Worm (Caenorhabditis elegans) whole organism, L4 larva: Measurements from ENCODE around the gene met-2.
A peak's percentile ranks its signal among the peaks of the same experiment; 100 is the strongest.

Experiments used
- F49E8.2 ChIP-seq: sonication (generic microtip); optimal IDR thresholded peaks from 2 replicates; lab custom pipeline; 2016; ENCODE audit warnings: missing compliant biosample characterization, mild to moderate bottlenecking, missing genetic modification characterization, borderline replicate concordance
- T26A8.4 ChIP-seq: fragments of 200-800 bp; sonication (Bioruptor generic); IDR thresholded peaks from 2 replicates; pipeline ENCODE4 v1.3.6; 2022; ENCODE audit warnings: missing genetic modification characterization, missing compliant biosample characterization
- Y75B8A.6 ChIP-seq: fragments of 200-800 bp; sonication (Bioruptor generic); IDR thresholded peaks from 2 replicates; pipeline ENCODE4 v1.3.6; 2022; ENCODE audit warnings: missing genetic modification reagents, missing genetic modification characterization, missing compliant biosample characterization
- ZK546.5 ChIP-seq, 2 experiments: sonication (generic microtip); optimal IDR thresholded peaks; 2 replicates each; lab custom pipeline; 2017; ENCODE audit warnings: missing biosample characterization in 2 of 2, missing genetic modification characterization in 2 of 2
- aha-1 ChIP-seq: fragments of 150-350 bp; peaks from one replicate; lab custom pipeline; 2014; ENCODE audit warnings: missing biosample characterization, missing genetic modification characterization
- arid-1 ChIP-seq: fragments of 200-800 bp; sonication (Bioruptor generic); conservative IDR thresholded peaks from 2 replicates; pipeline ENCODE4 v1.3.6; 2022; ENCODE audit warnings: missing genetic modification reagents, missing genetic modification characterization, missing compliant biosample characterization
- attf-4 ChIP-seq: sonication (generic microtip); optimal IDR thresholded peaks from 3 replicates; lab custom pipeline; 2017; ENCODE audit warnings: missing biosample characterization, missing genetic modification characterization
- ceh-20 ChIP-seq: fragments of 200-800 bp; sonication (Bioruptor generic); IDR thresholded peaks from 2 replicates; pipeline ENCODE4 v1.3.6; 2022; ENCODE audit warnings: missing genetic modification reagents, missing genetic modification characterization, missing compliant biosample characterization
- ceh-28 ChIP-seq: fragments of 150-350 bp; optimal IDR thresholded peaks from 2 replicates; lab custom pipeline; 2014; ENCODE audit warnings: missing biosample characterization, missing genetic modification reagents, missing genetic modification characterization
- ceh-32 ChIP-seq: sonication (generic microtip); optimal IDR thresholded peaks from 2 replicates; lab custom pipeline; 2016; ENCODE audit warnings: mild to moderate bottlenecking, missing genetic modification characterization, missing compliant biosample characterization; ENCODE audit not compliant: poor library complexity
- ceh-62 ChIP-seq: sonication (generic microtip); optimal IDR thresholded peaks from 2 replicates; lab custom pipeline; 2017; ENCODE audit warnings: missing biosample characterization, missing genetic modification characterization
- ces-1 ChIP-seq: fragments of 150-350 bp; sonication (generic microtip); optimal IDR thresholded peaks from 4 replicates; lab custom pipeline; 2014; ENCODE audit warnings: missing biosample characterization, missing genetic modification reagents, missing genetic modification characterization
- ctbp-1 ChIP-seq: fragments of 200-800 bp; sonication (Bioruptor generic); IDR thresholded peaks from 2 replicates; pipeline ENCODE4 v1.3.6; 2022; ENCODE audit warnings: missing genetic modification reagents, missing genetic modification characterization, missing compliant biosample characterization
- daf-19 ChIP-seq: fragments of 200-800 bp; sonication (Bioruptor generic); conservative IDR thresholded peaks from 2 replicates; pipeline ENCODE4 v1.3.6; 2022; ENCODE audit warnings: missing genetic modification characterization, missing compliant biosample characterization
- daf-8 ChIP-seq: fragments of 200-800 bp; sonication (Bioruptor generic); IDR thresholded peaks from 2 replicates; pipeline ENCODE4 v1.3.6; 2022; ENCODE audit warnings: missing genetic modification characterization, missing compliant biosample characterization
- dmd-9 ChIP-seq: fragments of 200-800 bp; sonication (Bioruptor generic); IDR thresholded peaks from 2 replicates; pipeline ENCODE4 v1.3.6; 2022; ENCODE audit warnings: missing genetic modification reagents, missing genetic modification characterization, missing compliant biosample characterization
- dpl-1 ChIP-seq: fragments of 150-350 bp; optimal IDR thresholded peaks from 2 replicates; lab custom pipeline; 2014; ENCODE audit warnings: missing biosample characterization, missing genetic modification reagents, missing genetic modification characterization
- duxl-1 ChIP-seq: sonication (generic microtip); optimal IDR thresholded peaks from 2 replicates; lab custom pipeline; 2016; ENCODE audit warnings: mild to moderate bottlenecking, missing genetic modification characterization, moderate library complexity, missing compliant biosample characterization; ENCODE audit not compliant: poor library complexity
- dve-1 ChIP-seq: sonication (generic microtip); optimal IDR thresholded peaks from 2 replicates; lab custom pipeline; 2017; ENCODE audit warnings: antibody characterized with exemption, mild to moderate bottlenecking, missing genetic modification characterization, missing compliant biosample characterization; ENCODE audit not compliant: insufficient read depth
- egl-43 ChIP-seq: fragments of 200-800 bp; sonication (Bioruptor generic); IDR thresholded peaks from 2 replicates; pipeline ENCODE4 v1.3.6; 2022; ENCODE audit warnings: missing genetic modification reagents, missing genetic modification characterization, missing compliant biosample characterization
- hif-1 ChIP-seq, 2 experiments: sonication (generic microtip); optimal IDR thresholded peaks; 2 replicates each; lab custom pipeline; 2016 to 2017; ENCODE audit warnings: missing compliant biosample characterization in 2 of 2, missing genetic modification characterization in 2 of 2, missing genetic modification reagents in 2 of 2, missing genotype in 2 of 2, mild to moderate bottlenecking in 1 of 2
- lin-15B ChIP-seq: fragments of 150-350 bp; sonication (generic microtip); optimal IDR thresholded peaks from 3 replicates; lab custom pipeline; 2014; ENCODE audit warnings: missing biosample characterization, missing genetic modification characterization
- lin-39 ChIP-seq: fragments of 150-350 bp; optimal IDR thresholded peaks from 2 replicates; lab custom pipeline; 2014; ENCODE audit warnings: missing biosample characterization, missing genetic modification reagents, missing genetic modification characterization
- lsy-2 ChIP-seq, 2 experiments: fragments of 150-350 bp in 1 of 2; sonication (generic microtip) in 1 of 2; optimal IDR thresholded peaks; 2 replicates each; lab custom pipeline; 2014 to 2017; ENCODE audit warnings: missing biosample characterization in 2 of 2, missing genetic modification characterization in 2 of 2
- mdl-1 ChIP-seq, 2 experiments: fragments of 150-350 bp in 1 of 2; sonication (generic microtip) in 1 of 2; optimal IDR thresholded peaks; 2 replicates each; lab custom pipeline; 2014 to 2017; ENCODE audit warnings: missing biosample characterization in 2 of 2, missing genetic modification characterization in 2 of 2
- mep-1 ChIP-seq: fragments of 150-350 bp; sonication (generic microtip); optimal IDR thresholded peaks from 3 replicates; lab custom pipeline; 2014; ENCODE audit warnings: missing biosample characterization, missing genetic modification characterization
- mes-2 ChIP-seq: sonication (generic microtip); optimal IDR thresholded peaks from 2 replicates; lab custom pipeline; 2016; ENCODE audit warnings: missing genotype, mild to moderate bottlenecking, missing genetic modification characterization, missing compliant biosample characterization; ENCODE audit not compliant: poor library complexity, severe bottlenecking
- mxl-2 ChIP-seq: fragments of 200-800 bp; sonication (Bioruptor generic); conservative IDR thresholded peaks from 2 replicates; pipeline ENCODE4 v1.3.6; 2022; ENCODE audit warnings: missing genetic modification reagents, missing genetic modification characterization, missing compliant biosample characterization
- nhr-102 ChIP-seq: sonication (generic microtip); optimal IDR thresholded peaks from 2 replicates; lab custom pipeline; 2016; ENCODE audit warnings: mild to moderate bottlenecking, missing genetic modification characterization, moderate library complexity, missing compliant biosample characterization
- nhr-11 ChIP-seq: fragments of 150-350 bp; optimal IDR thresholded peaks from 2 replicates; lab custom pipeline; 2014; ENCODE audit warnings: missing biosample characterization, missing genetic modification characterization
- nhr-237 ChIP-seq: sonication (generic microtip); optimal IDR thresholded peaks from 2 replicates; lab custom pipeline; 2017; ENCODE audit warnings: missing biosample characterization, missing genetic modification characterization
- nhr-25 ChIP-seq: sonication (generic microtip); optimal IDR thresholded peaks from 2 replicates; lab custom pipeline; 2017; ENCODE audit warnings: missing genetic modification characterization, mild to moderate bottlenecking, missing compliant biosample characterization, antibody characterized with exemption, moderate library complexity, borderline replicate concordance; ENCODE audit not compliant: insufficient read depth
- nhr-28 ChIP-seq: fragments of 150-350 bp; optimal IDR thresholded peaks from 2 replicates; lab custom pipeline; 2014; ENCODE audit warnings: missing biosample characterization, missing genetic modification characterization
- nhr-41 ChIP-seq: fragments of 200-800 bp; sonication (Bioruptor generic); IDR thresholded peaks from 2 replicates; pipeline ENCODE4 v1.3.6; 2022; ENCODE audit warnings: missing genetic modification reagents, missing genetic modification characterization, missing compliant biosample characterization
- nhr-48 ChIP-seq: sonication (generic microtip); optimal IDR thresholded peaks from 2 replicates; lab custom pipeline; 2016; ENCODE audit warnings: mild to moderate bottlenecking, missing genetic modification characterization, missing compliant biosample characterization
- nhr-6 ChIP-seq: fragments of 150-350 bp; optimal IDR thresholded peaks from 2 replicates; lab custom pipeline; 2014; ENCODE audit warnings: missing biosample characterization, missing genetic modification characterization
- rbr-2 ChIP-seq: sonication (generic microtip); optimal IDR thresholded peaks from 2 replicates; lab custom pipeline; 2016; ENCODE audit warnings: missing genotype, missing genetic modification characterization, missing compliant biosample characterization
- set-16 ChIP-seq: fragments of 200-800 bp; sonication (Bioruptor generic); IDR thresholded peaks from 2 replicates; pipeline ENCODE4 v1.3.6; 2022; ENCODE audit warnings: missing genetic modification reagents, missing genetic modification characterization, missing compliant biosample characterization
- skn-1 ChIP-seq: fragments of 150-350 bp; optimal IDR thresholded peaks from 2 replicates; lab custom pipeline; 2014; ENCODE audit warnings: missing biosample characterization, missing genetic modification characterization
- spr-1 ChIP-seq: sonication (generic microtip); optimal IDR thresholded peaks from 2 replicates; lab custom pipeline; 2016; ENCODE audit warnings: mild to moderate bottlenecking, missing genetic modification characterization, missing compliant biosample characterization
- spr-3 ChIP-seq: fragments of 200-800 bp; sonication (Bioruptor generic); optimal IDR thresholded peaks from 2 replicates; lab custom pipeline; 2018; ENCODE audit warnings: mild to moderate bottlenecking, missing genetic modification characterization, missing compliant biosample characterization
- unc-62 ChIP-seq, 3 experiments: fragments of 150-350 bp in 1 of 3; sonication (generic microtip); optimal IDR thresholded peaks in 2 of 3; peaks in 1 of 3; 1 replicate in 1 of 3; 2 replicates in 2 of 3; lab custom pipeline; 2014 to 2017; ENCODE audit warnings: missing biosample characterization in 3 of 3, missing genetic modification characterization in 3 of 3, missing genetic modification reagents in 3 of 3, missing genotype in 1 of 3
- zfp-3 ChIP-seq: fragments of 200-800 bp; sonication (Bioruptor generic); conservative IDR thresholded peaks from 2 replicates; pipeline ENCODE4 v1.3.6; 2022; ENCODE audit warnings: missing genetic modification reagents, missing genetic modification characterization, missing compliant biosample characterization
- zip-2 ChIP-seq: fragments of 150-350 bp; optimal IDR thresholded peaks from 2 replicates; lab custom pipeline; 2014; ENCODE audit warnings: missing biosample characterization, missing genetic modification characterization

Gene met-2

ce11 chrIII:8413501-8413900 is 38.4 kb downstream of the met-2 start:
- no peak for TF ChIP-seq ceh-62 (tag; lab: Kevin White, UChicago)
- peak; percentile 57 for TF ChIP-seq nhr-6 (tag; lab: Kevin White, UChicago)

ce11 chrIII:8416871-8417191 is 41.7 kb downstream of the met-2 start:
- TF ChIP-seq ces-1 (GFP tag; lab: Kevin White, UChicago), result peak; percentile 47
- no peak for TF ChIP-seq lin-39 (tag; lab: Kevin White, UChicago)

- peak; percentile 77 for TF ChIP-seq nhr-25
- peak; percentile 31 for TF ChIP-seq spr-3
- TF ChIP-seq rbr-2 (tag; lab: Kevin White, UChicago), result peak; percentile 97
- TF ChIP-seq mdl-1 (tag; optimal IDR thresholded peaks at IDR 0.05; lab: Kevin White, UChicago), result peak; percentile 62 to 81
- TF ChIP-seq mep-1 (tag; lab: Kevin White, UChicago), result peak; percentile 96
- TF ChIP-seq attf-4 (tag; lab: Kevin White, UChicago), result peak; percentile 53
- peak; percentile 54 for TF ChIP-seq set-16
- 0 out of 2 replicates have a peak, but pooled peaks have one; percentile 53 for TF ChIP-seq mxl-2
- TF ChIP-seq lsy-2 (tag; optimal IDR thresholded peaks at IDR 0.05; lab: Kevin White, UChicago), result peak; percentile 97 to 98
- peak; percentile 71 for TF ChIP-seq ceh-32 (tag; lab: Kevin White, UChicago)
- 0 out of 2 replicates have a peak, but pooled peaks have one; percentile 59 for TF ChIP-seq daf-19 (GFP tag; lab: Robert Waterston, UW)
- peak; percentile 95 for TF ChIP-seq nhr-11 (tag; lab: Kevin White, UChicago)
- TF ChIP-seq nhr-237 (tag; lab: Kevin White, UChicago), result no peak
- TF ChIP-seq skn-1 (tag; lab: Kevin White, UChicago), result no peak
- TF ChIP-seq Y75B8A.6 (GFP tag; lab: Robert Waterston, UW), result no peak
- TF ChIP-seq lin-39 (tag; lab: Kevin White, UChicago), result peak; percentile 57
- TF ChIP-seq nhr-28 (tag; lab: Kevin White, UChicago), result peak; percentile 69
- TF ChIP-seq daf-8 (GFP tag; lab: Robert Waterston, UW), result no peak
- TF ChIP-seq aha-1 (tag; lab: Kevin White, UChicago), result peak; percentile 98
- peak; percentile 23; the same call in 1 of the 2 replicates for TF ChIP-seq dmd-9 (GFP tag; lab: Robert Waterston, UW)
- peak; percentile 86 for TF ChIP-seq ceh-28 (tag; lab: Kevin White, UChicago)
- TF ChIP-seq ceh-20 (GFP tag; lab: Robert Waterston, UW), result peak; percentile 91
- TF ChIP-seq dve-1, result peak; percentile 95
- no peak for TF ChIP-seq F49E8.2
- peak; percentile 39 to 73 for TF ChIP-seq hif-1 (tag; optimal IDR thresholded peaks at IDR 0.05; lab: Kevin White, UChicago)
- peak; percentile 87 for TF ChIP-seq nhr-48 (tag; lab: Kevin White, UChicago)
- TF ChIP-seq arid-1 (GFP tag; lab: Robert Waterston, UW), result peak; percentile 64; the same call in 1 of the 2 replicates
- peak; percentile 71 to 100 for TF ChIP-seq unc-62 (GFP tag; optimal IDR thresholded peaks at IDR 0.05 in 1 of 2; lab: Kevin White, UChicago)
- peak; percentile 83 for TF ChIP-seq unc-62 (tag; optimal IDR thresholded peaks at IDR 0.05; lab: Kevin White, UChicago)
- peak; percentile 20 for TF ChIP-seq zip-2
- no peak for TF ChIP-seq nhr-41 (GFP tag; lab: Robert Waterston, UW)
- TF ChIP-seq spr-1, result peak; percentile 83
- peak; percentile 90 for TF ChIP-seq nhr-102 (tag; lab: Kevin White, UChicago)
- peak; percentile 95 for TF ChIP-seq duxl-1 (tag; lab: Kevin White, UChicago)
- no peak for TF ChIP-seq zfp-3 (GFP tag; lab: Robert Waterston, UW)
- peak; percentile 91 for TF ChIP-seq T26A8.4
- TF ChIP-seq dpl-1 (GFP tag; lab: Kevin White, UChicago), result peak; percentile 43
- TF ChIP-seq ZK546.5 (tag; optimal IDR thresholded peaks at IDR 0.05; lab: Kevin White, UChicago), result peak in 1 of 2 experiments; percentile 57
- peak; percentile 43 for TF ChIP-seq mes-2 (tag; lab: Kevin White, UChicago)
- TF ChIP-seq egl-43 (GFP tag; lab: Robert Waterston, UW), result peak; percentile 61; the same call in 1 of the 2 replicates
- TF ChIP-seq lin-15B (tag; lab: Kevin White, UChicago), result no peak
- peak; percentile 89 for TF ChIP-seq ctbp-1 (GFP tag; lab: Robert Waterston, UW)
Measured at ce11 chrIII:8417192-8417967, 42.3 kb downstream of the met-2 start.
